Fruit fly (Drosophila melanogaster) whole organism, embryonic: Measurements from ENCODE around the gene CHES-1-like.

ENCODE experiments used
- B-H1 ChIP-seq: fragments of 200-800 bp; sonication (Bioruptor generic); IDR thresholded peaks from 3 replicates; pipeline ENCODE4 v1.3.6; 2022; ENCODE audit warnings: missing biosample characterization, missing genetic modification characterization
- CG10462 ChIP-seq: fragments of 200-800 bp; sonication (Bioruptor generic); optimal IDR thresholded peaks from 2 replicates; lab custom pipeline; 2016; ENCODE audit warnings: missing biosample characterization, missing genetic modification characterization
- CG11504 ChIP-seq: fragments of 200-800 bp; sonication (Bioruptor generic); optimal IDR thresholded peaks from 3 replicates; lab custom pipeline; 2019; ENCODE audit warnings: missing biosample characterization, mild to moderate bottlenecking, missing genetic modification characterization, moderate library complexity
- CG13624 ChIP-seq: fragments of 200-800 bp; sonication (Bioruptor generic); optimal IDR thresholded peaks from 2 replicates; lab custom pipeline; 2016; ENCODE audit warnings: missing biosample characterization, missing genetic modification characterization
- CG14441 ChIP-seq: fragments of 200-800 bp; sonication (Bioruptor generic); IDR thresholded peaks from 2 replicates; pipeline ENCODE4 v1.3.6; 2022; ENCODE audit warnings: missing biosample characterization, missing genetic modification characterization
- CG15269 ChIP-seq: fragments of 200-800 bp; sonication (Bioruptor generic); optimal IDR thresholded peaks from 2 replicates; lab custom pipeline; 2018; ENCODE audit warnings: missing biosample characterization, mild to moderate bottlenecking, missing genetic modification characterization, moderate library complexity
- CG15479 ChIP-seq: fragments of 200-800 bp; sonication (Bioruptor generic); optimal IDR thresholded peaks from 3 replicates; lab custom pipeline; 2019; ENCODE audit warnings: missing biosample characterization, mild to moderate bottlenecking, missing genetic modification characterization, moderate library complexity
- CG16815 ChIP-seq: fragments of 200-800 bp; sonication (Bioruptor generic); optimal IDR thresholded peaks from 3 replicates; lab custom pipeline; 2017; ENCODE audit warnings: missing biosample characterization, mild to moderate bottlenecking, missing genetic modification characterization
- CG30020 ChIP-seq: fragments of 200-800 bp; optimal IDR thresholded peaks from 2 replicates; lab custom pipeline; 2019; ENCODE audit warnings: missing biosample characterization, mild to moderate bottlenecking, missing genetic modification characterization, moderate library complexity
- CG32767 ChIP-seq: fragments of 200-800 bp; sonication (Bioruptor generic); IDR thresholded peaks from 2 replicates; pipeline ENCODE4 v1.3.6; 2022; ENCODE audit warnings: missing biosample characterization, missing genetic modification characterization
- CG3726 ChIP-seq: fragments of 200-800 bp; sonication (Bioruptor generic); IDR thresholded peaks from 3 replicates; pipeline ENCODE4, ENCODE4 v1.3.6; 2022; ENCODE audit warnings: missing biosample characterization, missing genetic modification characterization
- CG42726 ChIP-seq: fragments of 200-800 bp; sonication (Bioruptor generic); IDR thresholded peaks from 2 replicates; pipeline ENCODE4 v1.3.6; 2022; ENCODE audit warnings: missing biosample characterization, missing genetic modification characterization; ENCODE audit not compliant: partially characterized antibody
- CG4328 ChIP-seq: fragments of 200-800 bp; sonication (Bioruptor generic); optimal IDR thresholded peaks from 3 replicates; lab custom pipeline; 2017; ENCODE audit warnings: missing biosample characterization, missing genetic modification reagents, missing genetic modification characterization
- CG4707 ChIP-seq: fragments of 200-800 bp; sonication (Bioruptor generic); optimal IDR thresholded peaks from 2 replicates; lab custom pipeline; 2018; ENCODE audit warnings: missing biosample characterization, mild to moderate bottlenecking, missing genetic modification characterization, moderate library complexity
- CG9437 ChIP-seq: fragments of 200-800 bp; sonication (Bioruptor generic); optimal IDR thresholded peaks from 2 replicates; lab custom pipeline; 2018; ENCODE audit warnings: missing biosample characterization, mild to moderate bottlenecking, missing genetic modification characterization
- Chrac-16 ChIP-seq: fragments of 200-800 bp; sonication (Bioruptor generic); optimal IDR thresholded peaks from 3 replicates; lab custom pipeline; 2016; ENCODE audit warnings: missing biosample characterization, missing genetic modification characterization
- Doc2 ChIP-seq: fragments of 200-800 bp; sonication (Bioruptor generic); IDR thresholded peaks from 2 replicates; pipeline ENCODE4 v1.3.6; 2022; ENCODE audit warnings: missing biosample characterization, missing genetic modification characterization
- Drgx ChIP-seq: fragments of 200-800 bp; sonication (Bioruptor generic); IDR thresholded peaks from 2 replicates; pipeline ENCODE4 v1.3.6; 2022; ENCODE audit warnings: missing biosample characterization, missing genetic modification characterization
- Ets97D ChIP-seq: fragments of 200-800 bp; sonication (Bioruptor generic); optimal IDR thresholded peaks from 3 replicates; lab custom pipeline; 2016; ENCODE audit warnings: missing biosample characterization, missing genetic modification characterization
- HLH3B ChIP-seq: fragments of 200-800 bp; sonication (Bioruptor generic); IDR thresholded peaks from 2 replicates; pipeline ENCODE4 v1.3.6; 2022; ENCODE audit warnings: missing biosample characterization, missing genetic modification characterization
- Hr51 ChIP-seq, 2 experiments: fragments of 200-800 bp; sonication (Bioruptor generic); optimal IDR thresholded peaks; 2 replicates in 1 of 2; 3 replicates in 1 of 2; lab custom pipeline; 2016 to 2018; ENCODE audit warnings: missing biosample characterization in 2 of 2, missing genetic modification characterization in 2 of 2, mild to moderate bottlenecking in 1 of 2, moderate library complexity in 1 of 2
- Lhr ChIP-seq: fragments of 200-800 bp; sonication (Bioruptor generic); optimal IDR thresholded peaks from 3 replicates; lab custom pipeline; 2017; ENCODE audit warnings: mild to moderate bottlenecking, missing biosample characterization, missing genetic modification reagents, missing genetic modification characterization
- Lim3 ChIP-seq: fragments of 200-800 bp; sonication (Bioruptor generic); IDR thresholded peaks from 2 replicates; pipeline ENCODE4 v1.3.6; 2022; ENCODE audit warnings: missing biosample characterization, missing genetic modification characterization
- Med ChIP-seq: fragments of 200-800 bp; sonication (Bioruptor generic); peaks from one replicate; lab custom pipeline; 2016; ENCODE audit warnings: missing biosample characterization, missing genetic modification characterization, mild to moderate bottlenecking, inconsistent platforms, moderate library complexity
- Mrtf ChIP-seq: fragments of 200-800 bp; sonication (Bioruptor generic); IDR thresholded peaks from 3 replicates; pipeline ENCODE4 v1.3.6; 2022; ENCODE audit warnings: missing biosample characterization, missing genetic modification characterization
- TFAM ChIP-seq: fragments of 200-800 bp; sonication (Bioruptor generic); optimal IDR thresholded peaks from 2 replicates; lab custom pipeline; 2017; ENCODE audit warnings: missing biosample characterization, missing genetic modification characterization, inconsistent platforms
- ato ChIP-seq: fragments of 200-800 bp; sonication (Bioruptor generic); IDR thresholded peaks from 2 replicates; pipeline ENCODE4 v1.3.6; 2022; ENCODE audit warnings: missing biosample characterization, missing genetic modification characterization; ENCODE audit not compliant: partially characterized antibody
- az2 ChIP-seq: fragments of 200-800 bp; sonication (Bioruptor generic); optimal IDR thresholded peaks from 3 replicates; lab custom pipeline; 2016; ENCODE audit warnings: missing biosample characterization, missing genetic modification characterization
- cas ChIP-seq: fragments of 200-800 bp; sonication (Bioruptor generic); IDR thresholded peaks from 2 replicates; pipeline ENCODE4 v1.3.6; 2022; ENCODE audit warnings: missing biosample characterization, missing genetic modification characterization
- chinmo ChIP-seq: fragments of 200-800 bp; sonication (Bioruptor generic); IDR thresholded peaks from 4 replicates; pipeline ENCODE4 v1.3.6; 2022; ENCODE audit warnings: missing biosample characterization, missing genetic modification characterization; ENCODE audit not compliant: partially characterized antibody
- chn ChIP-seq: fragments of 200-800 bp; sonication (Bioruptor generic); optimal IDR thresholded peaks from 2 replicates; lab custom pipeline; 2016; ENCODE audit warnings: missing biosample characterization, missing genetic modification characterization
- crp ChIP-seq, 2 experiments: fragments of 200-800 bp; sonication (Bioruptor generic); optimal IDR thresholded peaks; 2 replicates in 1 of 2; 3 replicates in 1 of 2; lab custom pipeline; 2017; ENCODE audit warnings: missing biosample characterization in 2 of 2, missing genetic modification characterization in 2 of 2, mild to moderate bottlenecking in 1 of 2, moderate library complexity in 1 of 2
- hb ChIP-seq: fragments of 200-800 bp; sonication (Bioruptor generic); IDR thresholded peaks from 3 replicates; pipeline ENCODE4 v1.3.6; 2022; ENCODE audit warnings: missing biosample characterization, missing genetic modification characterization; ENCODE audit not compliant: partially characterized antibody
- insv ChIP-seq, 2 experiments: fragments of 200-800 bp; sonication (Bioruptor generic); optimal IDR thresholded peaks; 3 replicates each; lab custom pipeline; 2016 to 2018; ENCODE audit warnings: missing biosample characterization in 2 of 2, missing genetic modification characterization in 2 of 2
- klu ChIP-seq: fragments of 200-800 bp; sonication (Bioruptor generic); IDR thresholded peaks from 2 replicates; pipeline ENCODE4 v1.3.6; 2022; ENCODE audit warnings: missing biosample characterization, missing genetic modification characterization
- lola ChIP-seq, 3 experiments: fragments of >200 bp in 2 of 3; fragments of 200-800 bp in 1 of 3; sonication (Bioruptor generic) in 1 of 3; optimal IDR thresholded peaks; 2 replicates each; lab custom pipeline; 2017 to 2019; ENCODE audit warnings: missing biosample characterization in 3 of 3, missing genetic modification characterization in 3 of 3, mild to moderate bottlenecking in 1 of 3, moderate library complexity in 1 of 3
- lov ChIP-seq, 2 experiments: fragments of 200-800 bp in 1 of 2; fragments of >200 bp in 1 of 2; sonication (Bioruptor generic) in 1 of 2; IDR thresholded peaks in 1 of 2; optimal IDR thresholded peaks in 1 of 2; 2 replicates in 1 of 2; 3 replicates in 1 of 2; pipeline versions ENCODE4 v1.3.6 to Lab custom; 2017 to 2022; ENCODE audit warnings: missing biosample characterization in 1 of 2, missing genetic modification characterization in 1 of 2
- luna ChIP-seq: fragments of 200-800 bp; sonication (Bioruptor generic); optimal IDR thresholded peaks from 2 replicates; lab custom pipeline; 2016; ENCODE audit warnings: missing biosample characterization, missing genetic modification characterization
- mam ChIP-seq: fragments of 200-800 bp; sonication (Bioruptor generic); optimal IDR thresholded peaks from 3 replicates; lab custom pipeline; 2016; ENCODE audit warnings: missing biosample characterization, missing genetic modification characterization
- ranshi ChIP-seq: fragments of 200-800 bp; sonication (Bioruptor generic); IDR thresholded peaks from 2 replicates; pipeline ENCODE4 v1.3.6; 2022; ENCODE audit warnings: missing biosample characterization, missing genetic modification characterization
- run ChIP-seq: fragments of 200-800 bp; sonication (Bioruptor generic); optimal IDR thresholded peaks from 3 replicates; lab custom pipeline; 2018; ENCODE audit warnings: missing biosample characterization, mild to moderate bottlenecking, missing genetic modification characterization
- sens-2 ChIP-seq: fragments of 200-800 bp; sonication (Bioruptor generic); IDR thresholded peaks from 2 replicates; pipeline ENCODE4 v1.3.6; 2022; ENCODE audit warnings: missing biosample characterization, missing genetic modification characterization
- sisA ChIP-seq: fragments of 200-800 bp; sonication (Bioruptor generic); IDR thresholded peaks from 2 replicates; pipeline ENCODE4 v1.3.6; 2022; ENCODE audit warnings: missing biosample characterization, missing genetic modification characterization
- sqz ChIP-seq: fragments of 200-800 bp; sonication (Bioruptor generic); optimal IDR thresholded peaks from 3 replicates; lab custom pipeline; 2018; ENCODE audit warnings: missing biosample characterization, mild to moderate bottlenecking, missing genetic modification characterization
- sr ChIP-seq: fragments of 200-800 bp; sonication (Bioruptor generic); IDR thresholded peaks from 3 replicates; pipeline ENCODE4 v1.3.6; 2022; ENCODE audit warnings: missing biosample characterization, missing genetic modification characterization
- zen2 ChIP-seq: fragments of 200-800 bp; sonication (Bioruptor generic); IDR thresholded peaks from 3 replicates; pipeline ENCODE4 v1.3.6; 2022; ENCODE audit warnings: missing biosample characterization, missing genetic modification characterization; ENCODE audit not compliant: partially characterized antibody
- zfh1 ChIP-seq: fragments of 200-800 bp; sonication (Bioruptor generic); IDR thresholded peaks from 3 replicates; pipeline ENCODE4 v1.3.6; 2022; ENCODE audit warnings: missing biosample characterization, missing genetic modification characterization

CHES-1-like gene

dm6 chrX:7706398-7707349 lies 2.5 kb downstream of the CHES-1-like start (continued):
- peak; percentile 59 for TF ChIP-seq chn (GFP tag; lab: Kevin White, UChicago)
- TF ChIP-seq sr (GFP tag; lab: Robert Waterston, UW), result peak; percentile 91
- TF ChIP-seq CG16815 (GFP tag; lab: Kevin White, UChicago), result peak; percentile 93
- peak; percentile 98 for TF ChIP-seq Med (GFP tag; lab: Kevin White, UChicago)
- TF ChIP-seq Doc2 (GFP tag; lab: Robert Waterston, UW), result peak; percentile 90
- TF ChIP-seq ranshi (GFP tag; lab: Robert Waterston, UW), result peak; percentile 99
- TF ChIP-seq zen2 (GFP tag; lab: Robert Waterston, UW), result no peak
- no peak for TF ChIP-seq ato (GFP tag; lab: Robert Waterston, UW)
- TF ChIP-seq CG14441 (GFP tag; lab: Robert Waterston, UW), result peak; percentile 99
- no peak for TF ChIP-seq CG42726 (GFP tag; lab: Robert Waterston, UW)
- TF ChIP-seq CG13624 (GFP tag; lab: Kevin White, UChicago), result peak; percentile 48
- peak; percentile 97 for TF ChIP-seq B-H1
- TF ChIP-seq Lim3 (GFP tag; lab: Robert Waterston, UW), result peak; percentile 95
- TF ChIP-seq cas, result peak; percentile 97
- TF ChIP-seq Lhr (GFP tag; lab: Kevin White, UChicago), result peak; percentile 82
- peak; percentile 71 for TF ChIP-seq mam (GFP tag; lab: Kevin White, UChicago)
- TF ChIP-seq sens-2 (GFP tag; lab: Robert Waterston, UW), result peak; percentile 95
- TF ChIP-seq CG32767 (GFP tag; lab: Robert Waterston, UW), result peak; percentile 96
- no peak for TF ChIP-seq luna (GFP tag; lab: Kevin White, UChicago)
- TF ChIP-seq CG11504 (tag; lab: Kevin White, UChicago), result peak; percentile 97
- TF ChIP-seq CG15479 (GFP tag; lab: Kevin White, UChicago), result no peak
- TF ChIP-seq lola (GFP tag; optimal IDR thresholded peaks at IDR 0.05; lab: Kevin White, UChicago), result peak in 1 of 3 experiments; percentile 91
- peak; percentile 98 for TF ChIP-seq sisA (GFP tag; lab: Robert Waterston, UW)
- peak; percentile 88 for TF ChIP-seq CG30020
- TF ChIP-seq Mrtf, result peak; percentile 98
- TF ChIP-seq Ets97D, result peak; percentile 60
- TF ChIP-seq CG4328 (GFP tag; lab: Kevin White, UChicago), result peak; percentile 99
- peak; percentile 99 for TF ChIP-seq CG15269 (tag; lab: Kevin White, UChicago)
- peak; percentile 92 for TF ChIP-seq CG4707 (GFP tag; lab: Kevin White, UChicago)
- TF ChIP-seq lov (optimal IDR thresholded peaks at IDR 0.05; lab: Kevin White, UChicago), result no peak
- TF ChIP-seq lov (GFP tag; IDR thresholded peaks at IDR 0.05; lab: Robert Waterston, UW), result peak; percentile 97
- peak in 1 of 2 experiments; percentile 64 for TF ChIP-seq crp (GFP tag; optimal IDR thresholded peaks at IDR 0.05; lab: Kevin White, UChicago)
- peak; percentile 97 for TF ChIP-seq Chrac-16 (GFP tag; lab: Kevin White, UChicago)
- TF ChIP-seq zfh1, result peak; percentile 98
- TF ChIP-seq Hr51 (GFP tag; optimal IDR thresholded peaks at IDR 0.05; lab: Kevin White, UChicago), result peak; percentile 86 to 99
- TF ChIP-seq Drgx (GFP tag; lab: Robert Waterston, UW), result peak; percentile 99
- peak; percentile 73 for TF ChIP-seq TFAM (GFP tag; lab: Kevin White, UChicago)
- peak; percentile 99 for TF ChIP-seq HLH3B (GFP tag; lab: Robert Waterston, UW)
- peak; percentile 95 for TF ChIP-seq klu (GFP tag; lab: Robert Waterston, UW)
- TF ChIP-seq run (tag; lab: Kevin White, UChicago), result peak; percentile 94
- peak; percentile 96 for TF ChIP-seq sqz (GFP tag; lab: Kevin White, UChicago)
- peak; percentile 89 for TF ChIP-seq CG10462 (GFP tag; lab: Kevin White, UChicago)
- TF ChIP-seq CG3726 (GFP tag; lab: Robert Waterston, UW), result peak; percentile 96
- no peak for TF ChIP-seq hb (GFP tag; lab: Robert Waterston, UW)
- TF ChIP-seq az2, result peak; percentile 95
- peak; percentile 63; the same call in 1 of the 4 replicates for TF ChIP-seq chinmo (GFP tag; lab: Robert Waterston, UW)
- peak in 1 of 2 experiments; percentile 78 for TF ChIP-seq insv (GFP tag; optimal IDR thresholded peaks at IDR 0.05; lab: Kevin White, UChicago)
- TF ChIP-seq CG9437 (GFP tag; lab: Kevin White, UChicago), result peak; percentile 94
